Worm (Caenorhabditis elegans) whole organism, mixed stage, embryonic: ENCODE data around the gene clec-41.

ENCODE experiments used
- ceh-39 ChIP-seq: fragments of 150-350 bp; optimal IDR thresholded peaks from 2 replicates; lab custom pipeline; 2014; ENCODE audit warnings: missing biosample characterization, missing genetic modification characterization
- cnd-1 ChIP-seq: fragments of 200-800 bp; sonication (Bioruptor generic); optimal IDR thresholded peaks from 2 replicates; lab custom pipeline; 2018; ENCODE audit warnings: mild to moderate bottlenecking, missing genetic modification characterization, missing compliant biosample characterization
- elt-3 ChIP-seq: fragments of 150-350 bp; optimal IDR thresholded peaks from 2 replicates; lab custom pipeline; 2014; ENCODE audit warnings: missing biosample characterization, missing genetic modification characterization
- ham-2 ChIP-seq: fragments of 200-800 bp; sonication (Bioruptor generic); optimal IDR thresholded peaks from 2 replicates; lab custom pipeline; 2018; ENCODE audit warnings: mild to moderate bottlenecking, missing genetic modification characterization, missing compliant biosample characterization
- hlh-1 ChIP-seq: fragments of 150-350 bp; optimal IDR thresholded peaks from 2 replicates; lab custom pipeline; 2014; ENCODE audit warnings: missing biosample characterization, missing genetic modification reagents, missing genetic modification characterization
- lsy-2 ChIP-seq: fragments of 150-350 bp; optimal IDR thresholded peaks from 2 replicates; lab custom pipeline; 2014; ENCODE audit warnings: missing biosample characterization, missing genetic modification characterization
- nhr-237 ChIP-seq: fragments of 150-350 bp; optimal IDR thresholded peaks from 2 replicates; lab custom pipeline; 2014; ENCODE audit warnings: missing biosample characterization, missing genetic modification characterization
- nhr-28 ChIP-seq: fragments of 150-350 bp; optimal IDR thresholded peaks from 2 replicates; lab custom pipeline; 2014; ENCODE audit warnings: missing biosample characterization, missing genetic modification characterization
- snpc-4 ChIP-seq: fragments of 150-350 bp; optimal IDR thresholded peaks from 2 replicates; lab custom pipeline; 2014; ENCODE audit warnings: missing biosample characterization, missing genetic modification characterization
- unc-62 ChIP-seq: fragments of 150-350 bp; optimal IDR thresholded peaks from 2 replicates; lab custom pipeline; 2014; ENCODE audit warnings: missing biosample characterization, missing genetic modification reagents, missing genetic modification characterization
- zip-8 ChIP-seq: fragments of 150-350 bp; optimal IDR thresholded peaks from 2 replicates; lab custom pipeline; 2014; ENCODE audit warnings: missing biosample characterization, missing genetic modification characterization
- ztf-11 ChIP-seq: fragments of 150-350 bp; optimal IDR thresholded peaks from 2 replicates; lab custom pipeline; 2014; ENCODE audit warnings: missing biosample characterization, missing genetic modification characterization

DNA sequence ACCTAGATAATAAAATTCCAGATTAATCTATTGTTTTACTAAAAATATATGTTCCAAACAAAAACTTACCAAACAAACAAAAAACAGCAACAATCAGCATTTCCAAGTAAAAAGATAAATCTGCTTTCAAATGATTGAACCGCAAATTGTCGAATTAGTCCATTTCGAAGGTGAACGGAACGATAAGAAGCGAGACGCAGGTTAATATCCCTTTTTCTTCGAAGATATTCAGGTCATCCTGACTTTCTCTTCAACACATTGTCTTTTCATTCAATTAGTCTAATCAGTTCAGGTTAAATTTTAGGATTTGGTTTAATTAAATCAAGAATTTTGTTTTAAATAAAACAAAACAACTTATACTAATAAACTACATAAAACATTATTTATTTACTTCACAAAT, 4.5 kb downstream of the clec-41 start, which contains the start of gene B0365.9:
- TF ChIP-seq lsy-2 (no peak), nhr-28 (tag; lab: Kevin White, UChicago) (no peak), elt-3 (tag; lab: Kevin White, UChicago) (no peak), unc-62 (GFP tag; lab: Kevin White, UChicago) (no peak), hlh-1 (no peak), snpc-4 (tag; lab: Kevin White, UChicago) (no peak), ceh-39 (tag; lab: Kevin White, UChicago) (no peak), ham-2 (GFP tag; lab: Kevin White, UChicago) (no peak), zip-8 (tag; lab: Kevin White, UChicago) (no peak), cnd-1 (no peak), nhr-237 (tag; lab: Kevin White, UChicago) (no peak), ztf-11 (no peak)
